Worm (Caenorhabditis elegans) whole organism, L3 larva: ENCODE results near the gene E02C12.10.

ENCODE experiments used
- R02D3.7 ChIP-seq: fragments of 150-350 bp; optimal IDR thresholded peaks from 2 replicates; lab custom pipeline; 2014; ENCODE audit warnings: missing biosample characterization, missing genetic modification characterization
- ZK546.5 ChIP-seq: sonication (generic microtip); optimal IDR thresholded peaks from 2 replicates; lab custom pipeline; 2017; ENCODE audit warnings: missing biosample characterization, missing genetic modification characterization
- ceh-28 ChIP-seq: fragments of 150-350 bp; optimal IDR thresholded peaks from 2 replicates; lab custom pipeline; 2014; ENCODE audit warnings: missing biosample characterization, missing genetic modification reagents, missing genetic modification characterization
- ceh-82 ChIP-seq: fragments of 150-350 bp; optimal IDR thresholded peaks from 2 replicates; lab custom pipeline; 2014; ENCODE audit warnings: missing biosample characterization, missing genetic modification characterization
- ceh-9 ChIP-seq: sonication (generic microtip); optimal IDR thresholded peaks from 2 replicates; lab custom pipeline; 2018; ENCODE audit warnings: missing biosample characterization, missing genetic modification characterization
- daf-12 ChIP-seq: fragments of 150-350 bp; optimal IDR thresholded peaks from 2 replicates; lab custom pipeline; 2014; ENCODE audit warnings: missing biosample characterization, missing genetic modification reagents, missing genetic modification characterization
- egl-5 ChIP-seq: fragments of 150-350 bp; optimal IDR thresholded peaks from 2 replicates; lab custom pipeline; 2017; ENCODE audit warnings: missing biosample characterization, missing genetic modification reagents, missing genetic modification characterization, inconsistent platforms
- elt-1 ChIP-seq: fragments of 150-350 bp; optimal IDR thresholded peaks from 2 replicates; lab custom pipeline; 2014; ENCODE audit warnings: missing biosample characterization, missing genetic modification characterization
- elt-2 ChIP-seq: sonication (generic microtip); optimal IDR thresholded peaks from 2 replicates; lab custom pipeline; 2016; ENCODE audit warnings: missing genetic modification reagents, mild to moderate bottlenecking, missing genetic modification characterization, missing compliant biosample characterization
- elt-3 ChIP-seq, 3 experiments: fragments of 150-350 bp in 1 of 3; sonication (generic microtip) in 2 of 3; optimal IDR thresholded peaks; 2 replicates in 2 of 3; 4 replicates in 1 of 3; lab custom pipeline; 2014 to 2017; ENCODE audit warnings: missing biosample characterization in 3 of 3, missing genetic modification characterization in 3 of 3
- eor-1 ChIP-seq, 2 experiments: fragments of 150-350 bp; optimal IDR thresholded peaks; 2 replicates each; lab custom pipeline; 2014 to 2018; ENCODE audit warnings: missing biosample characterization in 2 of 2, missing genetic modification characterization in 2 of 2
- fkh-10 ChIP-seq: sonication (generic microtip); optimal IDR thresholded peaks from 2 replicates; lab custom pipeline; 2017; ENCODE audit warnings: missing biosample characterization, missing genetic modification reagents, missing genetic modification characterization
- fos-1 ChIP-seq: fragments of 150-350 bp; optimal IDR thresholded peaks from 2 replicates; lab custom pipeline; 2014; ENCODE audit warnings: missing biosample characterization, missing genetic modification characterization
- hmg-11 ChIP-seq: sonication (generic microtip); optimal IDR thresholded peaks from 2 replicates; lab custom pipeline; 2016; ENCODE audit warnings: missing genetic modification characterization, missing compliant biosample characterization
- jun-1 ChIP-seq: fragments of 150-350 bp; optimal IDR thresholded peaks from 2 replicates; lab custom pipeline; 2014; ENCODE audit warnings: missing biosample characterization, missing genetic modification reagents, missing genetic modification characterization
- lin-15B ChIP-seq: fragments of 150-350 bp; optimal IDR thresholded peaks from 2 replicates; lab custom pipeline; 2014; ENCODE audit warnings: missing biosample characterization, missing genetic modification characterization
- lin-39 ChIP-seq: fragments of 150-350 bp; optimal IDR thresholded peaks from 2 replicates; lab custom pipeline; 2018; ENCODE audit warnings: missing biosample characterization, missing genetic modification reagents, missing genetic modification characterization
- mdl-1 ChIP-seq: fragments of 150-350 bp; optimal IDR thresholded peaks from 2 replicates; lab custom pipeline; 2014; ENCODE audit warnings: missing biosample characterization, missing genetic modification characterization
- mml-1 ChIP-seq: fragments of 150-350 bp; sonication (generic microtip); optimal IDR thresholded peaks from 3 replicates; lab custom pipeline; 2014; ENCODE audit warnings: missing biosample characterization, missing genetic modification characterization
- nfya-1 ChIP-seq: sonication (generic microtip); optimal IDR thresholded peaks from 2 replicates; lab custom pipeline; 2017; ENCODE audit warnings: missing genetic modification characterization, mild to moderate bottlenecking, missing compliant biosample characterization, antibody characterized with exemption, moderate library complexity; ENCODE audit not compliant: insufficient read depth
- nhr-11 ChIP-seq: fragments of 150-350 bp; optimal IDR thresholded peaks from 2 replicates; lab custom pipeline; 2014; ENCODE audit warnings: missing biosample characterization, missing genetic modification characterization
- nhr-12 ChIP-seq: fragments of 150-350 bp; optimal IDR thresholded peaks from 2 replicates; lab custom pipeline; 2014; ENCODE audit warnings: missing biosample characterization, missing genetic modification characterization
- nhr-23 ChIP-seq: fragments of 150-350 bp; optimal IDR thresholded peaks from 2 replicates; lab custom pipeline; 2014; ENCODE audit warnings: missing biosample characterization, missing genetic modification reagents, missing genetic modification characterization
- nhr-237 ChIP-seq: fragments of 150-350 bp; optimal IDR thresholded peaks from 2 replicates; lab custom pipeline; 2014; ENCODE audit warnings: missing biosample characterization, missing genetic modification characterization
- nhr-25 ChIP-seq: sonication (generic microtip); optimal IDR thresholded peaks from 2 replicates; lab custom pipeline; 2017; ENCODE audit warnings: missing biosample characterization, missing genetic modification characterization
- nhr-28 ChIP-seq: fragments of 150-350 bp; optimal IDR thresholded peaks from 2 replicates; lab custom pipeline; 2014; ENCODE audit warnings: missing biosample characterization, missing genetic modification characterization
- nhr-67 ChIP-seq: fragments of 150-350 bp; optimal IDR thresholded peaks from 2 replicates; lab custom pipeline; 2014; ENCODE audit warnings: missing biosample characterization, missing genetic modification characterization
- nhr-77 ChIP-seq: fragments of 150-350 bp; optimal IDR thresholded peaks from 2 replicates; lab custom pipeline; 2014; ENCODE audit warnings: missing biosample characterization, missing genetic modification characterization
- pqm-1 ChIP-seq: fragments of 150-350 bp; optimal IDR thresholded peaks from 2 replicates; lab custom pipeline; 2017; ENCODE audit warnings: missing biosample characterization, missing genetic modification characterization, inconsistent platforms
- sea-2 ChIP-seq: fragments of 150-350 bp; sonication (generic microtip); optimal IDR thresholded peaks from 4 replicates; lab custom pipeline; 2014; ENCODE audit warnings: missing biosample characterization, missing genetic modification reagents, missing genetic modification characterization
- skn-1 ChIP-seq: fragments of 150-350 bp; optimal IDR thresholded peaks from 2 replicates; lab custom pipeline; 2014; ENCODE audit warnings: missing biosample characterization, missing genetic modification characterization
- snpc-4 ChIP-seq: fragments of 150-350 bp; optimal IDR thresholded peaks from 2 replicates; lab custom pipeline; 2014; ENCODE audit warnings: missing biosample characterization, missing genetic modification characterization
- unc-39 ChIP-seq: sonication (generic microtip); optimal IDR thresholded peaks from 4 replicates; lab custom pipeline; 2017; ENCODE audit warnings: missing biosample characterization, missing genetic modification characterization
- zag-1 ChIP-seq: fragments of 150-350 bp; optimal IDR thresholded peaks from 2 replicates; lab custom pipeline; 2014; ENCODE audit warnings: missing biosample characterization, missing genetic modification characterization
- ztf-11 ChIP-seq: fragments of 150-350 bp; optimal IDR thresholded peaks from 2 replicates; lab custom pipeline; 2014; ENCODE audit warnings: missing biosample characterization, missing genetic modification characterization
- ztf-4 ChIP-seq: fragments of 150-350 bp; optimal IDR thresholded peaks from 2 replicates; lab custom pipeline; 2014; ENCODE audit warnings: missing biosample characterization, missing genetic modification characterization

Gene E02C12.10

DNA sequence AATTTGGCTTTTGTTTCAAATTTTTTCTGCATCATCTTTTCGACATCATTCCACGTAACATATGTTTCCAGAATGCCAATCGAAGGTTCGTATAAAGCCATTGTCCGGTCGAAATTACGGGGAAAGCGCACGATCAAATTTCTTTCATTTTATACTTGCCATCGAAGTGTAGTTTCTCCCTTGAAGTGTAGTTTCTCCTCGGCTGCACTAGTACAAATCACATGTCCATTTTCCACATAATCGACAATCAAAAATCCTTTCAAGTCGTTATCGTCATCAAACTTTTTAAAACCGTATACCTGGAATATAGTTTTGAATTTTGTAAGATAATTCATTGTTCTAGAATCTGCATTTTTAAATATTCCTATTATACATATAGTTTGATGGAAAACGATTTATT is 2.8 kb downstream of the E02C12.10 start, which contains the start of gene E02C12.9:
TSS of gene E02C12.9 (minus strand) at position 101 of the 400 bp plus-strand sequence.
- TF ChIP-seq ceh-28 (no peak), nhr-11 (no peak), ztf-11 (tag; lab: Kevin White, UChicago) (no peak), nhr-237 (no peak), pqm-1 (tag; lab: Kevin White, UChicago) (no peak), lin-39 (no peak), zag-1 (tag; lab: Kevin White, UChicago) (no peak), nhr-28 (tag; lab: Kevin White, UChicago) (no peak), mdl-1 (tag; lab: Kevin White, UChicago) (no peak), ceh-9 (no peak), fos-1 (tag; lab: Kevin White, UChicago) (no peak), fkh-10 (GFP tag; lab: Kevin White, UChicago) (no peak), lin-15B (no peak), daf-12 (no peak), nhr-77 (tag; lab: Kevin White, UChicago) (no peak), nhr-67 (tag; lab: Kevin White, UChicago) (no peak)

DNA sequence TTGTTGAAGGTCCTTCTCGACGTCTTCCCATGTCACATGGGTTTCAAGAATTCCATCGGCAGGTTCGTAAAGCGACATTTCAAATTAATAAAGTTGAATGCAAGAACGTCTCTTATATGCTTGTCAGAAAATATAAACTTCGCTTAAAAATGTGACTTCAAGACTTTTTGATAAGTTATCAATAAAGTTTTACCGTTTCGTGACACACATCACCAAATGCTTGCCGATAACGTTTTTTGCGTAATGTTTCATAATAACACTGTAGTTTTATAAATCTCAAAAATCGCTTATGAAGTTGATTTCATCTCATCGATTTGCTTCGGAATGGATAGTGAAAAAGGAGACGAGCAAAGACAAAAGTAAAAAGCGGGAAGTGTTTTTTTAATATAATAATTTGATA is 4.7 kb downstream of the E02C12.10 start, which contains the start of gene E02C12.8:
TSS of gene E02C12.8 (minus strand) at position 141 of the 400 bp plus-strand sequence.
- TF ChIP-seq elt-2 (tag; lab: Kevin White, UChicago) (peak; percentile 85), mdl-1 (tag; lab: Kevin White, UChicago) (no peak), mml-1 (tag; lab: Kevin White, UChicago) (no peak), R02D3.7 (tag; lab: Kevin White, UChicago) (no peak), elt-3 (tag; optimal IDR thresholded peaks at IDR 0.05; lab: Kevin White, UChicago) (no peak), pqm-1 (tag; lab: Kevin White, UChicago) (peak; percentile 75), ztf-4 (tag; lab: Kevin White, UChicago) (no peak), ceh-82 (tag; lab: Kevin White, UChicago) (no peak), nhr-11 (no peak), eor-1 (tag; optimal IDR thresholded peaks at IDR 0.05; lab: Kevin White, UChicago) (no peak), nhr-237 (no peak), unc-39 (no peak)

DNA sequence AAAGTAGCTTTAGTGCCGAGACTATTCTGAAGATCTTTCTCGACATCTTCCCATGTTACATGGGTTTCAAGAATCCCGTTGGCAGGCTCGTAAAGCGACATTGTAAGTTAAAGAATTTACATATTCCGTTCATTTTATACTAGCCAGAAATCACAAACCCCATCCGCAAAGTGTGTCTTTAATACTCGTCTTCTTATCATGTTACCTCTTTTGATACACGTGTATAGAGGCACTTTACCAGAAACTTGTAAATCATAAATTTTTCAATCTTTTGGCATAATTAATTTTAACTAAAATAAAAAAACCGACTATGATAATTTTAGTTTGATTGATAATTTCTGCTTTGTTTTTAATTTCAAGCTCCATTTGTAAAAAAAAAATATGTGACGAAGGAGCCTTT is 7.2 kb downstream of the E02C12.10 start, which contains the start of gene E02C12.6:
TSS of gene E02C12.6 (minus strand) at position 101 of the 400 bp plus-strand sequence.
- TF ChIP-seq snpc-4, result no peak
- TF ChIP-seq nhr-12 (tag; lab: Kevin White, UChicago), result no peak
- TF ChIP-seq fkh-10 (GFP tag; lab: Kevin White, UChicago), result no peak
- TF ChIP-seq mml-1 (tag; lab: Kevin White, UChicago), result no peak
- TF ChIP-seq mdl-1 (tag; lab: Kevin White, UChicago), result no peak
- no peak for TF ChIP-seq unc-39
- no peak for TF ChIP-seq egl-5 (tag; lab: Kevin White, UChicago)
- no peak for TF ChIP-seq hmg-11 (tag; lab: Kevin White, UChicago)
- TF ChIP-seq elt-1 (tag; lab: Kevin White, UChicago), result no peak
- no peak for TF ChIP-seq ZK546.5
- TF ChIP-seq jun-1 (tag; lab: Kevin White, UChicago), result no peak
- no peak for TF ChIP-seq sea-2 (GFP tag; lab: Kevin White, UChicago)
- TF ChIP-seq zag-1 (tag; lab: Kevin White, UChicago), result no peak
- no peak for TF ChIP-seq nhr-25 (tag; lab: Kevin White, UChicago)
- no peak for TF ChIP-seq ceh-28
- TF ChIP-seq nhr-67 (tag; lab: Kevin White, UChicago), result no peak
- TF ChIP-seq skn-1, result no peak
- TF ChIP-seq nfya-1 (tag; lab: Kevin White, UChicago), result no peak
- TF ChIP-seq nhr-23, result no peak
- TF ChIP-seq, all 47 proteins: peak for 0

DNA sequence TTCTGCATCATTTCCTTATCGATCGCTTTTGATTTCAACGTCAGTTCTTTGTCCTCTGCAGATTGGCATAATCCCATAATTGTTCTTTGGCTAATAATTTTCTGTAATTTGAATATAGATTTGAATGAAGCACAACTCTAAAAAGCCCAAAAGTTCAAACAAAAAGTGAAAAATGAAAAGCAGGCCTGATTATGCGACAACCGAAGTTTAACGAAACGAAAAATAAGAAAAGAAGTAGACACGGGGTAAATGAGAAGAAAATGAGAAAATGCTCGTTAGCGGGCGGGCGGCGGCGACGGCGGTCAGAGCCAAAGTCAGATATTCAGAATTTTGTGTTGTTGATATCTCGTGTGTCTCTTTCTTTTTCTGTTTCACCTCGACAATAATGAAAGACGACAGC is 18.5 kb downstream of the E02C12.10 start, which contains the start of gene gpa-3:
TSS of gene gpa-3 (minus strand) at position 101 of the 400 bp plus-strand sequence.
- TF ChIP-seq egl-5 (tag; lab: Kevin White, UChicago), result no peak
- no peak for TF ChIP-seq elt-3 (tag; optimal IDR thresholded peaks at IDR 0.05; lab: Kevin White, UChicago)
- no peak for TF ChIP-seq R02D3.7 (tag; lab: Kevin White, UChicago)
- TF ChIP-seq daf-12, result no peak
- no peak for TF ChIP-seq snpc-4
- TF ChIP-seq sea-2 (GFP tag; lab: Kevin White, UChicago), result no peak
